Comparison of ENCODE assay signal across 8 worm cellular contexts in genomic region chrIII:1037173-1037572, ce11.
TF ChIP-seq lines count a peak whose summit lies in the region.

chin-1 (minus strand) TSS chrIII:1037212.
BE0003N10.1 (plus strand) TSS chrIII:1037492.

TF ChIP-seq in whole organism, L1 larva, 84 proteins besides CTCF, POLR2A, EP300 and RAD21 (continues in another document):
- TF ChIP-seq nhr-12 (tag; optimal IDR thresholded peaks at IDR 0.05; lab: Kevin White, UChicago) = no peak
- peak; percentile 72 for TF ChIP-seq nhr-71 (tag; optimal IDR thresholded peaks at IDR 0.05; lab: Kevin White, UChicago)
- TF ChIP-seq lsy-2 (tag; optimal IDR thresholded peaks at IDR 0.05; lab: Kevin White, UChicago) = peak; percentile 70 to 76
- TF ChIP-seq nhr-85 (tag; lab: Kevin White, UChicago) = peak; percentile 82
- no peak for TF ChIP-seq nhr-11 (tag; optimal IDR thresholded peaks at IDR 0.05; lab: Kevin White, UChicago)
- peak; percentile 24 for TF ChIP-seq irx-1 (tag; optimal IDR thresholded peaks at IDR 0.05; lab: Kevin White, UChicago)
- peak; percentile 12 for TF ChIP-seq C16A3.4 (tag; optimal IDR thresholded peaks at IDR 0.05; lab: Kevin White, UChicago)
- TF ChIP-seq isw-1 (GFP tag; IDR thresholded peaks at IDR 0.05; lab: Robert Waterston, UW) = peak; percentile 59
- TF ChIP-seq nhr-19 (GFP tag; conservative IDR thresholded peaks at IDR 0.05; lab: Robert Waterston, UW) = peak; percentile 52
- no peak for TF ChIP-seq pag-3 (tag; optimal IDR thresholded peaks at IDR 0.05; lab: Kevin White, UChicago; ENCODE audit: borderline replicate concordance, insufficient read depth)
- peak; percentile 55 for TF ChIP-seq swsn-7 (tag; optimal IDR thresholded peaks at IDR 0.05; lab: Kevin White, UChicago)

TF ChIP-seq in whole organism, L2 larva, 48 proteins besides CTCF, POLR2A, EP300 and RAD21 (continues in another document):
- TF ChIP-seq nhr-25 (tag; optimal IDR thresholded peaks at IDR 0.05; lab: Kevin White, UChicago) = peak; percentile 53
- no peak for TF ChIP-seq ZK546.5 (tag; optimal IDR thresholded peaks at IDR 0.05; lab: Kevin White, UChicago)
- no peak for TF ChIP-seq nhr-129 (tag; optimal IDR thresholded peaks at IDR 0.05; lab: Kevin White, UChicago)
- no peak for TF ChIP-seq nhr-6 (tag; optimal IDR thresholded peaks at IDR 0.05; lab: Kevin White, UChicago)
- no peak for TF ChIP-seq zag-1 (tag; optimal IDR thresholded peaks at IDR 0.05; lab: Kevin White, UChicago)
- TF ChIP-seq nhr-23 (tag; optimal IDR thresholded peaks at IDR 0.05; lab: Kevin White, UChicago) = no peak
- no peak for TF ChIP-seq egl-27 (tag; optimal IDR thresholded peaks at IDR 0.05; lab: Kevin White, UChicago)
- peak; percentile 63 for TF ChIP-seq lin-13 (GFP tag; optimal IDR thresholded peaks at IDR 0.05; lab: Kevin White, UChicago)
- TF ChIP-seq ama-1 (optimal IDR thresholded peaks at IDR 0.05; lab: Kevin White, UChicago) = no peak
- TF ChIP-seq nhr-21 (tag; optimal IDR thresholded peaks at IDR 0.05; lab: Kevin White, UChicago) = no peak
- no peak for TF ChIP-seq Y55F3AM.14 (GFP tag; optimal IDR thresholded peaks at IDR 0.05; lab: Kevin White, UChicago)
- TF ChIP-seq crh-2 (tag; optimal IDR thresholded peaks at IDR 0.05; lab: Kevin White, UChicago) = no peak

TF ChIP-seq in whole organism, L3 larva, 47 proteins besides CTCF, POLR2A, EP300 and RAD21:
- TF ChIP-seq nhr-23 (tag; optimal IDR thresholded peaks at IDR 0.05; lab: Kevin White, UChicago) = peak; percentile 27
- no peak for TF ChIP-seq nhr-76 (tag; optimal IDR thresholded peaks at IDR 0.05; lab: Kevin White, UChicago)
- peak; percentile 59 for TF ChIP-seq pha-4 (tag; optimal IDR thresholded peaks at IDR 0.05; lab: Kevin White, UChicago)
- peak; percentile 68 for TF ChIP-seq hmg-11 (tag; optimal IDR thresholded peaks at IDR 0.05; lab: Kevin White, UChicago)
- peak; percentile 48 for TF ChIP-seq nfya-1 (tag; optimal IDR thresholded peaks at IDR 0.05; lab: Kevin White, UChicago; ENCODE audit: insufficient read depth)
- peak; percentile 61 for TF ChIP-seq lin-15B (tag; optimal IDR thresholded peaks at IDR 0.05; lab: Kevin White, UChicago)
- peak; percentile 8 for TF ChIP-seq ceh-28 (tag; optimal IDR thresholded peaks at IDR 0.05; lab: Kevin White, UChicago)
- no peak for TF ChIP-seq unc-62 (GFP tag; optimal IDR thresholded peaks at IDR 0.05; lab: Kevin White, UChicago)
- no peak for TF ChIP-seq nhr-77 (tag; optimal IDR thresholded peaks at IDR 0.05; lab: Kevin White, UChicago)

TF ChIP-seq in whole organism, L4 larva, 104 proteins besides CTCF, POLR2A, EP300 and RAD21 (continues in another document):
- TF ChIP-seq madf-9 (GFP tag; conservative IDR thresholded peaks at IDR 0.05; lab: Robert Waterston, UW) (no peak), zfp-3 (GFP tag; conservative IDR thresholded peaks at IDR 0.05; lab: Robert Waterston, UW) (no peak), ztf-11 (tag; optimal IDR thresholded peaks at IDR 0.05; lab: Kevin White, UChicago) (no peak), lin-13 (GFP tag; optimal IDR thresholded peaks at IDR 0.05; lab: Kevin White, UChicago) (peak; percentile 27), R02D3.7 (tag; optimal IDR thresholded peaks at IDR 0.05; lab: Kevin White, UChicago) (no peak), Y48G9A.11 (GFP tag; IDR thresholded peaks at IDR 0.05; lab: Robert Waterston, UW) (no peak), snpc-4 (tag; optimal IDR thresholded peaks at IDR 0.05; lab: Kevin White, UChicago) (no peak), unc-130 (GFP tag; optimal IDR thresholded peaks at IDR 0.05; lab: Kevin White, UChicago) (no peak), daf-16 (GFP tag; optimal IDR thresholded peaks at IDR 0.05; lab: Kevin White, UChicago) (no peak), daf-16 (tag; optimal IDR thresholded peaks at IDR 0.05; lab: Kevin White, UChicago) (peak; percentile 36), nhr-76 (tag; optimal IDR thresholded peaks at IDR 0.05; lab: Kevin White, UChicago) (no peak), madf-5 (GFP tag; IDR thresholded peaks at IDR 0.05; lab: Robert Waterston, UW) (no peak), mdl-1 (tag; optimal IDR thresholded peaks at IDR 0.05; lab: Kevin White, UChicago) (no peak)

TF ChIP-seq in whole organism, early embryonic, 17 proteins besides CTCF, POLR2A, EP300 and RAD21:
- TF ChIP-seq F13C5.2 (tag; optimal IDR thresholded peaks at IDR 0.05; lab: Kevin White, UChicago) (peak; percentile 22), flt-1 (GFP tag; IDR thresholded peaks at IDR 0.05; lab: Robert Waterston, UW) (no peak), ceh-36 (tag; optimal IDR thresholded peaks at IDR 0.05; lab: Kevin White, UChicago) (no peak)

TF ChIP-seq in whole organism, late embryonic, 69 proteins besides CTCF, POLR2A, EP300 and RAD21:
- TF ChIP-seq pag-3 (tag; optimal IDR thresholded peaks at IDR 0.05; lab: Kevin White, UChicago; ENCODE audit: borderline replicate concordance) = no peak
- TF ChIP-seq ceh-30 (tag; optimal IDR thresholded peaks at IDR 0.05; lab: Kevin White, UChicago) = peak; percentile 9
- peak; percentile 5 for TF ChIP-seq ttx-3 (tag; optimal IDR thresholded peaks at IDR 0.05; lab: Kevin White, UChicago)
- no peak for TF ChIP-seq ztf-16 (tag; optimal IDR thresholded peaks at IDR 0.05; lab: Kevin White, UChicago)
- TF ChIP-seq nhr-232 (tag; optimal IDR thresholded peaks at IDR 0.05; lab: Kevin White, UChicago) = no peak
TF ChIP-seq in whole organism, late embryonic: peak in this region for 2.

TF ChIP-seq in whole organism, mixed stage, embryonic, 35 proteins besides CTCF, POLR2A, EP300 and RAD21:
- TF ChIP-seq tbx-8 (GFP tag; optimal IDR thresholded peaks at IDR 0.05; lab: Kevin White, UChicago) = no peak
- no peak for TF ChIP-seq bed-3 (GFP tag; optimal IDR thresholded peaks at IDR 0.05; lab: Kevin White, UChicago)
- TF ChIP-seq lsy-2 (tag; optimal IDR thresholded peaks at IDR 0.05; lab: Kevin White, UChicago) = peak; percentile 28
- TF ChIP-seq blmp-1 (tag; optimal IDR thresholded peaks at IDR 0.05; lab: Kevin White, UChicago) = no peak
- TF ChIP-seq cnd-1 (tag; optimal IDR thresholded peaks at IDR 0.05; lab: Kevin White, UChicago) = no peak
- no peak for TF ChIP-seq unc-39 (tag; optimal IDR thresholded peaks at IDR 0.05; lab: Kevin White, UChicago)
- TF ChIP-seq nhr-12 (tag; optimal IDR thresholded peaks at IDR 0.05; lab: Kevin White, UChicago) = no peak
- no peak for TF ChIP-seq nhr-2 (tag; optimal IDR thresholded peaks at IDR 0.05; lab: Kevin White, UChicago)
- no peak for TF ChIP-seq mab-5 (tag; optimal IDR thresholded peaks at IDR 0.05; lab: Kevin White, UChicago)
- peak; percentile 32 for TF ChIP-seq ces-1 (GFP tag; optimal IDR thresholded peaks at IDR 0.05; lab: Kevin White, UChicago)
- TF ChIP-seq mep-1 (tag; optimal IDR thresholded peaks at IDR 0.05; lab: Kevin White, UChicago) = peak; percentile 30
- TF ChIP-seq nhr-237 (tag; optimal IDR thresholded peaks at IDR 0.05; lab: Kevin White, UChicago) = no peak
- TF ChIP-seq unc-120 (tag; optimal IDR thresholded peaks at IDR 0.05; lab: Kevin White, UChicago; ENCODE audit: poor library complexity, severe bottlenecking) = no peak
- TF ChIP-seq ceh-43 (GFP tag; optimal IDR thresholded peaks at IDR 0.05; lab: Kevin White, UChicago) = no peak
- no peak for TF ChIP-seq nhr-28 (tag; optimal IDR thresholded peaks at IDR 0.05; lab: Kevin White, UChicago)
- no peak for TF ChIP-seq flh-1 (GFP tag; optimal IDR thresholded peaks at IDR 0.05; lab: Kevin White, UChicago)
- no peak for TF ChIP-seq hlh-1 (tag; optimal IDR thresholded peaks at IDR 0.05; lab: Kevin White, UChicago)
- TF ChIP-seq ceh-83 (GFP tag; optimal IDR thresholded peaks at IDR 0.05; lab: Kevin White, UChicago) = no peak
- TF ChIP-seq lin-13 (tag; optimal IDR thresholded peaks at IDR 0.05; lab: Kevin White, UChicago) = peak; percentile 31
- no peak for TF ChIP-seq snpc-4 (tag; optimal IDR thresholded peaks at IDR 0.05; lab: Kevin White, UChicago)

TF ChIP-seq in whole organism, young adult, 124 proteins besides CTCF, POLR2A, EP300 and RAD21:
- no peak for TF ChIP-seq ama-1 (optimal IDR thresholded peaks at IDR 0.05; lab: Kevin White, UChicago)
- no peak for TF ChIP-seq ama-1 (GFP tag; optimal IDR thresholded peaks at IDR 0.05; lab: Kevin White, UChicago)
- TF ChIP-seq F33H1.4 (GFP tag; IDR thresholded peaks at IDR 0.05; lab: Robert Waterston, UW) = peak; percentile 41
- TF ChIP-seq rec-8 (tag; optimal IDR thresholded peaks at IDR 0.05; lab: Kevin White, UChicago) = no peak
- peak; percentile 7 for TF ChIP-seq F23B12.7 (tag; optimal IDR thresholded peaks at IDR 0.05; lab: Kevin White, UChicago; ENCODE audit: insufficient read depth)
- TF ChIP-seq die-1 (tag; optimal IDR thresholded peaks at IDR 0.05; lab: Kevin White, UChicago) = no peak
- TF ChIP-seq aptf-2 (GFP tag; conservative IDR thresholded peaks at IDR 0.05; lab: Robert Waterston, UW) = no peak
- no peak for TF ChIP-seq madf-6 (GFP tag; IDR thresholded peaks at IDR 0.05; lab: Robert Waterston, UW)
- no peak for TF ChIP-seq F57A8.1 (GFP tag; optimal IDR thresholded peaks at IDR 0.05; lab: Kevin White, UChicago)
- TF ChIP-seq lin-35 (GFP tag; optimal IDR thresholded peaks at IDR 0.05; lab: Kevin White, UChicago) = peak in 1 of 3 experiments; percentile 35
- TF ChIP-seq F37B4.10 (GFP tag; IDR thresholded peaks at IDR 0.05; lab: Robert Waterston, UW) = no peak
- no peak for TF ChIP-seq B0019.2 (GFP tag; conservative IDR thresholded peaks at IDR 0.05; lab: Robert Waterston, UW)
- TF ChIP-seq egl-18 (GFP tag; IDR thresholded peaks at IDR 0.05; lab: Robert Waterston, UW) = no peak
- TF ChIP-seq atf-7 (tag; optimal IDR thresholded peaks at IDR 0.05; lab: Kevin White, UChicago) = no peak
- no peak for TF ChIP-seq D2030.7 (GFP tag; IDR thresholded peaks at IDR 0.05; lab: Robert Waterston, UW)
- no peak for TF ChIP-seq Y95B8A.8 (GFP tag; IDR thresholded peaks at IDR 0.05; lab: Robert Waterston, UW)
- peak; percentile 72 for TF ChIP-seq mcd-1 (GFP tag; IDR thresholded peaks at IDR 0.05; lab: Robert Waterston, UW)
- TF ChIP-seq ztf-22 (GFP tag; optimal IDR thresholded peaks at IDR 0.05; lab: Kevin White, UChicago) = no peak
- no peak for TF ChIP-seq mel-28 (tag; optimal IDR thresholded peaks at IDR 0.05; lab: Kevin White, UChicago; ENCODE audit: borderline replicate concordance)
- no peak for TF ChIP-seq nfya-2 (GFP tag; IDR thresholded peaks at IDR 0.05; lab: Robert Waterston, UW)
- TF ChIP-seq lin-26 (GFP tag; IDR thresholded peaks at IDR 0.05; lab: Robert Waterston, UW) = no peak
- no peak for TF ChIP-seq dpl-1 (GFP tag; optimal IDR thresholded peaks at IDR 0.05; lab: Kevin White, UChicago)
- no peak for TF ChIP-seq cebp-1 (GFP tag; IDR thresholded peaks at IDR 0.05; lab: Robert Waterston, UW)
- peak; percentile 31 for TF ChIP-seq cebp-1 (tag; optimal IDR thresholded peaks at IDR 0.05; lab: Kevin White, UChicago)
- TF ChIP-seq lsy-27 (tag; optimal IDR thresholded peaks at IDR 0.05; lab: Kevin White, UChicago; ENCODE audit: borderline replicate concordance, insufficient read depth) = no peak
- no peak for TF ChIP-seq K11D2.4 (GFP tag; IDR thresholded peaks at IDR 0.05; lab: Robert Waterston, UW)
- no peak for TF ChIP-seq ekl-4 (GFP tag; IDR thresholded peaks at IDR 0.05; lab: Robert Waterston, UW)
- peak; percentile 92 for TF ChIP-seq ztf-18 (tag; optimal IDR thresholded peaks at IDR 0.05; lab: Kevin White, UChicago)
